Fruit fly (Drosophila melanogaster) whole organism, prepupa: ENCODE results near the gene Cyp6t1.

Experiments used
- CG11294 ChIP-seq: fragments of 200-800 bp; sonication (Bioruptor generic); IDR thresholded peaks from 2 replicates; pipeline ENCODE4 v1.3.6; 2022; ENCODE audit warnings: missing biosample characterization, missing genetic modification characterization
- CG16779 ChIP-seq: fragments of 200-800 bp; sonication (Bioruptor generic); optimal IDR thresholded peaks from 3 replicates; lab custom pipeline; 2017; ENCODE audit warnings: missing biosample characterization, mild to moderate bottlenecking, missing genetic modification characterization
- CG32006 ChIP-seq: fragments of 200-800 bp; sonication (Bioruptor generic); optimal IDR thresholded peaks from 3 replicates; lab custom pipeline; 2017; ENCODE audit warnings: missing biosample characterization, mild to moderate bottlenecking, missing genetic modification characterization
- CG4318 ChIP-seq: fragments of 200-800 bp; sonication (Bioruptor generic); optimal IDR thresholded peaks from 3 replicates; lab custom pipeline; 2017; ENCODE audit warnings: missing biosample characterization, mild to moderate bottlenecking, missing genetic modification characterization
- CG6163 ChIP-seq: fragments of 200-800 bp; sonication (Bioruptor generic); IDR thresholded peaks from 3 replicates; pipeline ENCODE4 v1.3.6; 2022; ENCODE audit warnings: missing biosample characterization, missing genetic modification characterization
- CG6276 ChIP-seq: fragments of 200-800 bp; sonication (Bioruptor generic); optimal IDR thresholded peaks from 2 replicates; lab custom pipeline; 2017; ENCODE audit warnings: missing biosample characterization, mild to moderate bottlenecking, missing genetic modification characterization
- CG6808 ChIP-seq: fragments of 200-800 bp; sonication (Bioruptor generic); optimal IDR thresholded peaks from 3 replicates; lab custom pipeline; 2017; ENCODE audit warnings: missing biosample characterization, missing genetic modification characterization, mild to moderate bottlenecking, moderate library complexity, missing genetic modification reagents
- CG8119 ChIP-seq: fragments of 200-800 bp; sonication (Bioruptor generic); IDR thresholded peaks from 3 replicates; pipeline ENCODE4 v1.3.6; 2022; ENCODE audit warnings: missing biosample characterization, missing genetic modification characterization
- CG8632 ChIP-seq: fragments of 200-800 bp; sonication (Bioruptor generic); optimal IDR thresholded peaks from 3 replicates; lab custom pipeline; 2016; ENCODE audit warnings: missing biosample characterization, missing genetic modification characterization
- CG9139 ChIP-seq: fragments of 200-800 bp; sonication (Bioruptor generic); optimal IDR thresholded peaks from 3 replicates; lab custom pipeline; 2017; ENCODE audit warnings: missing biosample characterization, mild to moderate bottlenecking, missing genetic modification characterization
- Eip75B ChIP-seq: fragments of 200-800 bp; sonication (Bioruptor generic); optimal IDR thresholded peaks from 3 replicates; lab custom pipeline; 2016; ENCODE audit warnings: missing biosample characterization, missing genetic modification characterization
- Eip78C ChIP-seq: fragments of 200-800 bp; sonication (Bioruptor generic); peaks from one replicate; lab custom pipeline; 2016; ENCODE audit warnings: missing biosample characterization, missing genetic modification characterization
- Ets21C ChIP-seq: fragments of 200-800 bp; sonication (Bioruptor generic); optimal IDR thresholded peaks from 3 replicates; lab custom pipeline; 2016; ENCODE audit warnings: missing biosample characterization, missing genetic modification characterization
- Gug ChIP-seq: fragments of 200-800 bp; sonication (Bioruptor generic); IDR thresholded peaks from 2 replicates; pipeline ENCODE4 v1.3.6; 2022; ENCODE audit warnings: missing biosample characterization, missing genetic modification characterization
- Hr38 ChIP-seq: sonication (Bioruptor generic); optimal IDR thresholded peaks from 2 replicates; lab custom pipeline; 2016; ENCODE audit warnings: missing biosample characterization, missing genetic modification characterization
- Lpt ChIP-seq: fragments of 200-800 bp; sonication (Bioruptor generic); optimal IDR thresholded peaks from 3 replicates; lab custom pipeline; 2016; ENCODE audit warnings: missing biosample characterization, missing genetic modification characterization
- Met ChIP-seq: fragments of 200-800 bp; sonication (Bioruptor generic); optimal IDR thresholded peaks from 3 replicates; lab custom pipeline; 2016; ENCODE audit warnings: missing biosample characterization, missing genetic modification characterization
- Smox ChIP-seq: fragments of 200-800 bp; sonication (Bioruptor generic); optimal IDR thresholded peaks from 3 replicates; lab custom pipeline; 2016; ENCODE audit warnings: missing biosample characterization, missing genetic modification characterization
- Sox102F ChIP-seq: fragments of 200-800 bp; sonication (Bioruptor generic); optimal IDR thresholded peaks from 2 replicates; lab custom pipeline; 2016; ENCODE audit warnings: missing biosample characterization, mild to moderate bottlenecking, missing genetic modification characterization
- Sox14 ChIP-seq: fragments of 200-800 bp; sonication (Bioruptor generic); optimal IDR thresholded peaks from 3 replicates; lab custom pipeline; 2016; ENCODE audit warnings: missing biosample characterization, missing genetic modification characterization
- Sox15 ChIP-seq: fragments of 200-800 bp; sonication (Bioruptor generic); optimal IDR thresholded peaks from 3 replicates; lab custom pipeline; 2016; ENCODE audit warnings: missing biosample characterization, missing genetic modification characterization
- achi ChIP-seq: fragments of 200-800 bp; sonication (Bioruptor generic); optimal IDR thresholded peaks from 3 replicates; lab custom pipeline; 2016; ENCODE audit warnings: missing biosample characterization, missing genetic modification characterization
- acj6 ChIP-seq: fragments of 200-800 bp; sonication (Bioruptor generic); optimal IDR thresholded peaks from 3 replicates; lab custom pipeline; 2016; ENCODE audit warnings: missing biosample characterization, missing genetic modification characterization
- cyc ChIP-seq: fragments of 200-800 bp; sonication (Bioruptor generic); optimal IDR thresholded peaks from 3 replicates; lab custom pipeline; 2016; ENCODE audit warnings: missing biosample characterization, missing genetic modification characterization
- fd85E ChIP-seq: fragments of 200-800 bp; sonication (Bioruptor generic); optimal IDR thresholded peaks from 3 replicates; lab custom pipeline; 2016; ENCODE audit warnings: missing biosample characterization, missing genetic modification characterization
- fkh ChIP-seq: fragments of 200-800 bp; sonication (Bioruptor generic); optimal IDR thresholded peaks from 3 replicates; lab custom pipeline; 2017; ENCODE audit warnings: missing biosample characterization, mild to moderate bottlenecking, missing genetic modification characterization, moderate library complexity
- lz ChIP-seq: fragments of 200-800 bp; sonication (Bioruptor generic); optimal IDR thresholded peaks from 3 replicates; lab custom pipeline; 2016; ENCODE audit warnings: missing biosample characterization, missing genetic modification characterization
- net ChIP-seq: fragments of 200-800 bp; sonication (Bioruptor generic); optimal IDR thresholded peaks from 3 replicates; lab custom pipeline; 2016; ENCODE audit warnings: missing biosample characterization, missing genetic modification characterization
- spab ChIP-seq: fragments of 200-800 bp; sonication (Bioruptor generic); optimal IDR thresholded peaks from 2 replicates; lab custom pipeline; 2017; ENCODE audit warnings: missing biosample characterization, mild to moderate bottlenecking, missing genetic modification characterization, missing genetic modification reagents
- svp ChIP-seq: fragments of 200-800 bp; sonication (Bioruptor generic); peaks from one replicate; lab custom pipeline; 2016; ENCODE audit warnings: missing biosample characterization, missing genetic modification characterization
- vri ChIP-seq: fragments of 200-800 bp; sonication (Bioruptor generic); optimal IDR thresholded peaks from 3 replicates; lab custom pipeline; 2016; ENCODE audit warnings: missing biosample characterization, mild to moderate bottlenecking, missing genetic modification characterization

Cyp6t1 gene

DNA sequence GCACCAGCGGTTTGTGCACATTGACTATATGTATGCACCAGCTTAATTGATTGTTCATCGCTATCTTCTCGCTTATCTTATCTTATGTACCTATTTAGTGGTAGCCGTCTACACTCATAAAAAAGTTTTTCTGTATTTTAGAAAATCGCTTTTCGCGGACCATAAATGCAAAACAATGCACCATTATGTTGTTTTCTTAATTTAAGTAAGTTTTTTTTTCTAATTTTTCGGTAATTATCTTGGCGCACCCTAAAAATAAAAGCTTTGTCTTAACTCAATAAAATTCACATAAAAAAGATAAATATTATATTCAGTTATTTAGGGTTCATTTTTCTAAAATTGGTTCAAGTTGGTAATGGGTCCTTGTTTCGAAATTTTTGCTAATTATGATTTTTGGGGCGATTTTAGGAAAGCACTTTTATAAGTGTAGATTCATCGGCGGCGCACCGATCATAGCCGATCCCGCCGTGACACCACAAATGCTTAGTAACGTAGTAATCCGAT lies at the start of gene Cyp6t1 (continued):
- TF ChIP-seq Sox14 (GFP tag; lab: Kevin White, UChicago) (peak; percentile 37), Ets21C (peak; percentile 32), Hr38 (GFP tag; lab: Kevin White, UChicago) (no peak), lz (GFP tag; lab: Kevin White, UChicago) (peak; percentile 56), Sox102F (GFP tag; lab: Kevin White, UChicago) (peak; percentile 3)

- TF ChIP-seq Smox (GFP tag; lab: Kevin White, UChicago): no peak
These were observed 48.8 kb upstream of the Cyp6t1 start for dm6 chrX:21567793-21568192.

DNA sequence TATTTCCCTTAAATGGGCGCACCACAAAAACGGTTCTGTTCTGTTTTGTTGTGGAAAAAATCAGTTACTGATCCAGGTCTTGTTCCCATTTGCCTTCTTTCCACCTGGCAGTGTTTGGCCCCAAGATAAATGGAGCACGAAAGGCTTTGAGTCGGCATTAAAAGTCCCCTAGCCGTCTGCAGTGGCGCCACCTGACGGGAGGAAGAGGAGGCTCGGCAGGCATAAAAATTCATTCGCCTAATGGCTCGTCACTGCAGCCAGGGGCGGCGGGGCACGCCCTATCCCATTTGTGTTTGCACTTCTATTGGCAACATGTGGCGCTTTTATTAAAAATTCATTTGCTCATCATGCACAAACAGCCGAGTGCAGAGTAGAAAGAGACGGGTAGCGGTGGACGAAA lies 46.5 kb upstream of the Cyp6t1 start:
- TF ChIP-seq net (no peak), spab (GFP tag; lab: Kevin White, UChicago) (no peak), CG32006 (GFP tag; lab: Kevin White, UChicago) (no peak), Sox14 (GFP tag; lab: Kevin White, UChicago) (no peak), CG11294 (GFP tag; lab: Robert Waterston, UW) (no peak), fkh (GFP tag; lab: Kevin White, UChicago) (no peak), Eip78C (GFP tag; lab: Kevin White, UChicago) (no peak), Met (no peak), CG9139 (GFP tag; lab: Kevin White, UChicago) (no peak), vri (GFP tag; lab: Kevin White, UChicago) (no peak), achi (GFP tag; lab: Kevin White, UChicago) (no peak), fd85E (GFP tag; lab: Kevin White, UChicago) (no peak), acj6 (GFP tag; lab: Kevin White, UChicago) (no peak)

DNA sequence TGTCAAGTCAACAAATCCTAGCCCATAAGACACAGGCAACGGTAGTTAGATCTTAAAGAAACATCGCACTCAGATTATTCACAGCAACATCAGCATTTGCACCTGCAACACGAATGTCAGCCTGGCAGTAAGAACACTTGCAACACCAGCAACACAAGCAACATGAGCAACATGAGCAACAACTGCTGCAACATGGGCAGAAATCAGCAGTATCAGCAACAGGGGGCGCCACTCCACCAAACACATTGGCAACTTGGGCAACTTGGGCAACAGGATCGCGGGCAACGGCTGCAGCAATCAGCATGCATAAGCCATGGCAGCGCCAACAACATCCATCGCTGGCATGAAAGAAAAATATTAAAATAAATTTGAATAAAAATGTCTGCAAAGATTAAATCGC lies 43.8 kb upstream of the Cyp6t1 start:
- TF ChIP-seq Eip75B (GFP tag; lab: Kevin White, UChicago) (no peak), CG8632 (GFP tag; lab: Kevin White, UChicago) (no peak), fkh (GFP tag; lab: Kevin White, UChicago) (no peak), Sox14 (GFP tag; lab: Kevin White, UChicago) (no peak), lz (GFP tag; lab: Kevin White, UChicago) (no peak), Lpt (GFP tag; lab: Kevin White, UChicago) (no peak), acj6 (GFP tag; lab: Kevin White, UChicago) (no peak), Gug (GFP tag; lab: Robert Waterston, UW) (no peak), Hr38 (GFP tag; lab: Kevin White, UChicago) (no peak), Smox (GFP tag; lab: Kevin White, UChicago) (no peak), spab (GFP tag; lab: Kevin White, UChicago) (no peak), CG4318 (no peak), net (no peak), CG6276 (GFP tag; lab: Kevin White, UChicago) (no peak), vri (GFP tag; lab: Kevin White, UChicago) (no peak), CG16779 (tag; lab: Kevin White, UChicago) (no peak), CG6163 (GFP tag; lab: Robert Waterston, UW) (no peak), Ets21C (no peak)

DNA sequence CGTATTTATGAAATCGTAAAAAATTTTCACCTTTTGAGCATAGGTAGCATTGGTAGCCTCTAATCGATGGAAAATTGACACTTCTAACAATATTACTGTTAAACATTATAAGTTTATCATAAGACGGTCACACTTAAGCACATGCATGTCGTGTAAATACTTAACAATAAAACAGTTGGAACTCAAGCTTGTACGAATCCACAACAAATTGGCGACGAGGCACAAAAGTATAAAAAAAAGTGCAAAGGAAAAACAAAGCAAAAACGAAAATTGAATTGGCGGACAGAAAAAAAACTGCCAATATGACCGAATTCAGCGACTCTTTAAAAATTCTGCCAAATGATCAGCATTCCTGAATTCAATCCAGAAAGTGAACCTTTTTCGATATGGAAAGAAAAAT lies 984 bp upstream of the Cyp6t1 start:
- TF ChIP-seq CG8119 (GFP tag; lab: Robert Waterston, UW): no peak
- TF ChIP-seq Sox15: no peak
- peak; percentile 49 for TF ChIP-seq svp (GFP tag; lab: Kevin White, UChicago)
- no peak for TF ChIP-seq acj6 (GFP tag; lab: Kevin White, UChicago)

- TF ChIP-seq CG6276 (GFP tag; lab: Kevin White, UChicago) (no peak), Eip75B (GFP tag; lab: Kevin White, UChicago) (no peak), CG8632 (GFP tag; lab: Kevin White, UChicago) (no peak), CG6808 (GFP tag; lab: Kevin White, UChicago) (no peak), fd85E (GFP tag; lab: Kevin White, UChicago) (no peak), cyc (GFP tag; lab: Kevin White, UChicago) (no peak)
These were observed 11.5 kb downstream of the Cyp6t1 start for dm6 chrX:21507485-21507884.
